Fruit fly (Drosophila melanogaster) whole organism, adult: ENCODE measurements around the gene epsilonCOP.

Experiments
- CG11617 ChIP-seq: fragments of 200-800 bp; sonication (Bioruptor generic); optimal IDR thresholded peaks from 2 replicates; lab custom pipeline; 2017; ENCODE audit warnings: mild to moderate bottlenecking, missing biosample characterization, missing genetic modification reagents, missing genetic modification characterization
- CG12768 ChIP-seq: fragments of 200-800 bp; sonication (Bioruptor generic); optimal IDR thresholded peaks from 2 replicates; lab custom pipeline; 2017; ENCODE audit warnings: missing biosample characterization, missing genetic modification characterization, mild to moderate bottlenecking, moderate library complexity, missing genetic modification reagents
- CG14711 ChIP-seq: fragments of 200-800 bp; sonication (Bioruptor generic); optimal IDR thresholded peaks from 2 replicates; lab custom pipeline; 2018; ENCODE audit warnings: missing biosample characterization, mild to moderate bottlenecking, missing genetic modification characterization, moderate library complexity
- CG1620 ChIP-seq: fragments of 200-800 bp; sonication (Bioruptor generic); optimal IDR thresholded peaks from 2 replicates; lab custom pipeline; 2016; ENCODE audit warnings: missing biosample characterization, missing genetic modification characterization
- CG33017 ChIP-seq: fragments of 200-800 bp; sonication (Bioruptor generic); optimal IDR thresholded peaks from 2 replicates; lab custom pipeline; 2018; ENCODE audit warnings: missing biosample characterization, mild to moderate bottlenecking, missing genetic modification characterization, moderate library complexity
- CG5204 ChIP-seq: fragments of 200-800 bp; sonication (Bioruptor generic); optimal IDR thresholded peaks from 2 replicates; lab custom pipeline; 2016; ENCODE audit warnings: missing biosample characterization, missing genetic modification characterization
- CG7045 ChIP-seq: fragments of 200-800 bp; sonication (Bioruptor generic); optimal IDR thresholded peaks from 2 replicates; lab custom pipeline; 2017; ENCODE audit warnings: missing biosample characterization, mild to moderate bottlenecking, missing genetic modification characterization
- CG7101 ChIP-seq: fragments of 200-800 bp; sonication (Bioruptor generic); optimal IDR thresholded peaks from 2 replicates; lab custom pipeline; 2018; ENCODE audit warnings: missing biosample characterization, mild to moderate bottlenecking, missing genetic modification characterization, moderate library complexity
- Clk ChIP-seq: fragments of 200-800 bp; sonication (Bioruptor generic); optimal IDR thresholded peaks from 2 replicates; lab custom pipeline; 2017; ENCODE audit warnings: missing biosample characterization, missing genetic modification characterization
- Crg-1 ChIP-seq: fragments of 200-800 bp; sonication (Bioruptor generic); optimal IDR thresholded peaks from 2 replicates; lab custom pipeline; 2016; ENCODE audit warnings: missing biosample characterization, missing genetic modification characterization
- Hr96 ChIP-seq: fragments of 200-800 bp; sonication (Bioruptor generic); optimal IDR thresholded peaks from 2 replicates; lab custom pipeline; 2016; ENCODE audit warnings: missing biosample characterization, missing genetic modification characterization
- Mnt ChIP-seq: fragments of 200-800 bp; sonication (Bioruptor generic); optimal IDR thresholded peaks from 2 replicates; lab custom pipeline; 2016; ENCODE audit warnings: missing biosample characterization, mild to moderate bottlenecking, missing genetic modification characterization
- bab1 ChIP-seq: fragments of 200-800 bp; sonication (Bioruptor generic); optimal IDR thresholded peaks from 3 replicates; lab custom pipeline; 2019; ENCODE audit warnings: missing biosample characterization, mild to moderate bottlenecking, missing genetic modification characterization, moderate library complexity
- cic ChIP-seq: fragments of 200-800 bp; sonication (Bioruptor generic); optimal IDR thresholded peaks from 2 replicates; lab custom pipeline; 2017; ENCODE audit warnings: missing biosample characterization, mild to moderate bottlenecking, missing genetic modification characterization, moderate library complexity
- cnc ChIP-seq, 2 experiments: fragments of >200 bp; optimal IDR thresholded peaks; 2 replicates each; lab custom pipeline; 2017
- kay ChIP-seq: fragments of 200-800 bp; sonication (Bioruptor generic); peaks from one replicate; lab custom pipeline; 2016; ENCODE audit warnings: missing biosample characterization, missing genetic modification characterization, borderline replicate concordance
- ovo ChIP-seq: fragments of 200-800 bp; sonication (Bioruptor generic); optimal IDR thresholded peaks from 2 replicates; lab custom pipeline; 2016; ENCODE audit warnings: missing biosample characterization, missing genetic modification characterization
- pad ChIP-seq: fragments of 200-800 bp; sonication (Bioruptor generic); optimal IDR thresholded peaks from 3 replicates; lab custom pipeline; 2017; ENCODE audit warnings: missing biosample characterization, missing genetic modification characterization, mild to moderate bottlenecking, moderate library complexity, missing genetic modification reagents
- tj ChIP-seq: fragments of 200-800 bp; sonication (Bioruptor generic); optimal IDR thresholded peaks from 3 replicates; lab custom pipeline; 2017; ENCODE audit warnings: missing biosample characterization, mild to moderate bottlenecking, missing genetic modification characterization, moderate library complexity
- toe ChIP-seq: fragments of 200-800 bp; sonication (Bioruptor generic); optimal IDR thresholded peaks from 2 replicates; lab custom pipeline; 2016; ENCODE audit warnings: missing biosample characterization, missing genetic modification characterization

Gene epsilonCOP

DNA sequence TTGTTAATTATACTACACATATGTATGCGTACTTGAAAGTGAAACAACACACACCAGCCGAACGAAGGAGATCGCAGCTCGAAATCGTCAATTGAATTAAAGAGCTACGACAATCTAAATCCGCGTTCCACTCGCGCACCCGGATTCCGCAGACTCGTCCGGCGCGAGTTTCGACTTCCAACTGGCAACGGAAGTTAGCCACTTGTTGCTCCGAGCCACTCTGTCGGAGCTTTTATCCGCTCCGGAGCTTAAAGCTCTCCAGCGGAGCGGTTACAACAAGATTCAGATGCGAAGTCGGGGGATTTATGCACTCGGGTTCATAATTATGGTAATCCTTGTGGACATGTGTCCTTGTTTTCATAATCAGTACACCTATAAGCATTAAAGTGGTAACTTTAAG, 23.4 kb upstream of the epsilonCOP start, which contains the start of gene Rchy1:
Gene Rchy1, minus strand, starts transcription at position 173 of the 400 bp plus-strand sequence.
- TF ChIP-seq CG14711 (tag; lab: Kevin White, UChicago) (no peak), bab1 (peak; percentile 53), cic (GFP tag; lab: Kevin White, UChicago) (peak; percentile 30)

DNA sequence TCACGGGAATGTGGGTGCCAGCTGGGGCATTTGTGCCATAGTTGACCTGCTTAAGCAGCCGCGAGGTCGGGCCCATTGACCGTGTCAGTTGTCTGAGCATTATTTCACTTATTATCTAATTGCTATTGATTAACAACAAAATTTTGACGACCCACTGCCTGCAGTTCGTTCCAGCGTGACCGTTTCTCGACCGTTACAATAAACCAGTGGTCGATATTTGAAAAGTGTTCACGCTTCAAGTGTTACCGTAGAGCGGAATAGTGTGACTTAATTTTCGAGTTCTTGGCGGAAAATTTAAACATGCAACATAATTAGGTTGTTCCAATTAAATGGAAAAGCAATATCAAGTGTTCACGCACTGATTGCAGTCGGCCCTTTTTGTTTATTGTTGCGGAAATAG, 21.4 kb upstream of the epsilonCOP start, which contains the start of gene HemK1:
Gene HemK1, minus strand, starts transcription at position 190 of the 400 bp plus-strand sequence.
- TF ChIP-seq Crg-1 (no peak), CG33017 (tag; lab: Kevin White, UChicago) (no peak), CG7101 (tag; lab: Kevin White, UChicago) (peak; percentile 37), CG1620 (GFP tag; lab: Kevin White, UChicago) (no peak), tj (no peak), CG7045 (GFP tag; lab: Kevin White, UChicago) (no peak), cnc (optimal IDR thresholded peaks at IDR 0.05; lab: Kevin White, UChicago) (no peak), bab1 (peak; percentile 64), Hr96 (GFP tag; lab: Kevin White, UChicago) (no peak), ovo (no peak)

DNA sequence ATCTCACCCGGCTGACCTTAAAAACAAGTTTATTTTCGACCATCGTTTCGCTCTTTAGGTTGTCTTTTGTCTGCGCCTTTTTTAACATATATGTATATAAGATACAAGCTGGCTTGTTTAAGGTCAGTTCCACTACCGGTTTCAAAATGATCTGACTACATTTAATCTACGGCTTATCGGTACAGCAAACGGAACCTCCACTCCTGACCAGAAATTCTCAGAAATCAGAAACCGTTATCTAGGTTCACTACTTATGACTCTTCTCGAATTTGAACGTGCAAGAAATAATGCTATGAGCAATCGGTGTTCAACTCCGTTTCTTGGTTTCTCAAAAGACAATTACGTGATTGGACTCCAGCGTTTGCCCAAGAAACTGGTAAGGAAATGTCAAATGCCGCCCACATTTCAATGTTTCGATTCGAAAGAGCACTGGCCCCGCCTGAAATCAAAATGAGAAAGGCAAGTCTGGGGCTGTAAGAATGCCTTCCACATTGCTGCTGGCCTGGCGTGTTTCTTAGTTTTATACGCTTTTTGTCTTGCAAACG, 18.7 kb upstream of the epsilonCOP start:
- TF ChIP-seq CG5204 (GFP tag; lab: Kevin White, UChicago), result no peak
- TF ChIP-seq CG14711 (tag; lab: Kevin White, UChicago), result no peak
- no peak for TF ChIP-seq Hr96 (GFP tag; lab: Kevin White, UChicago)
- TF ChIP-seq Mnt (GFP tag; lab: Kevin White, UChicago), result no peak
- TF ChIP-seq kay (GFP tag; lab: Kevin White, UChicago), result no peak
- no peak for TF ChIP-seq cnc (optimal IDR thresholded peaks at IDR 0.05; lab: Kevin White, UChicago)
- TF ChIP-seq ovo, result no peak
- no peak for TF ChIP-seq bab1
- TF ChIP-seq CG7045 (GFP tag; lab: Kevin White, UChicago), result no peak
- no peak for TF ChIP-seq CG7101 (tag; lab: Kevin White, UChicago)
- TF ChIP-seq CG1620 (GFP tag; lab: Kevin White, UChicago), result no peak
- TF ChIP-seq CG11617 (GFP tag; lab: Kevin White, UChicago), result no peak
- TF ChIP-seq tj, result no peak
- no peak for TF ChIP-seq pad (GFP tag; lab: Kevin White, UChicago)

DNA sequence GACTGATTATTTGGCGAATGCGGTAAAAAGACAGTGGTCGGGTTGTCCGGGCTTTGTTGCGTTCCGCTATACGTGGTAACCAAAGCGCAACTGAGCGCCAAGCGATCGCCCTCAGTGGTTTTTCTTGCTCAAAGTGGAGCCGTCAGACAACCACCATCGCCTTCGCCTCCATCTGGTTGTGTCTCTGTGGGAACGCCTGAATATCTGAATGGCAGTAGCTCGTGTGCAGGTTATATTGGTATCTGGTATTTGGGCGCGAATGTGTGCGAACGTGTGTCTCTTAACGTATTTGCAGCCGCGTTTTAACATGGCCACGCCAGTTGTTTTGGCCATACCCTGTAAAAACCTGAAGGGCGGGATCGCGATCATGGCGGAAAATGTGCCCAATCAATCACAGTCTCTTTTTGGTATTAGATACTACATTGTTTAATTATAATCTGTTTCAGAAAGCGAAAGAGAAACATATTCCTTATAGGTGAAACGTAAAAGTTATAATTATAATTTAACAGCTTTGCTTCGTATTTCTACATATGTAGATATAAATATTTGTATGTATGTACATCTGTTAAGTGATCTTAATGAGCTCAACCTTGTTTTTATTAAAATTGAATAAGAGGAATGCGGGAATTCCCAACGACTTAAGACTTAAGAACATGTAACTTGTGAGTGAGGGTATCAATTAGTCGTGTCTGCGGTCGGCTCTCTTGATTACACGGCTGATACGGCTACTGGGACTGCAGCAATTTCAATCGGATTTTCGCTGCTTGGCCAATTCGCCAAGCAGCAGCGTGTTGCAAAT, 16.7 kb upstream of the epsilonCOP start:
- TF ChIP-seq kay (GFP tag; lab: Kevin White, UChicago) (no peak), CG33017 (tag; lab: Kevin White, UChicago) (peak; percentile 30), cic (GFP tag; lab: Kevin White, UChicago) (peak; percentile 82), CG12768 (GFP tag; lab: Kevin White, UChicago) (no peak), toe (peak; percentile 6), Mnt (GFP tag; lab: Kevin White, UChicago) (peak; percentile 62), CG7045 (GFP tag; lab: Kevin White, UChicago) (peak; percentile 38), CG11617 (GFP tag; lab: Kevin White, UChicago) (peak; percentile 26)

DNA sequence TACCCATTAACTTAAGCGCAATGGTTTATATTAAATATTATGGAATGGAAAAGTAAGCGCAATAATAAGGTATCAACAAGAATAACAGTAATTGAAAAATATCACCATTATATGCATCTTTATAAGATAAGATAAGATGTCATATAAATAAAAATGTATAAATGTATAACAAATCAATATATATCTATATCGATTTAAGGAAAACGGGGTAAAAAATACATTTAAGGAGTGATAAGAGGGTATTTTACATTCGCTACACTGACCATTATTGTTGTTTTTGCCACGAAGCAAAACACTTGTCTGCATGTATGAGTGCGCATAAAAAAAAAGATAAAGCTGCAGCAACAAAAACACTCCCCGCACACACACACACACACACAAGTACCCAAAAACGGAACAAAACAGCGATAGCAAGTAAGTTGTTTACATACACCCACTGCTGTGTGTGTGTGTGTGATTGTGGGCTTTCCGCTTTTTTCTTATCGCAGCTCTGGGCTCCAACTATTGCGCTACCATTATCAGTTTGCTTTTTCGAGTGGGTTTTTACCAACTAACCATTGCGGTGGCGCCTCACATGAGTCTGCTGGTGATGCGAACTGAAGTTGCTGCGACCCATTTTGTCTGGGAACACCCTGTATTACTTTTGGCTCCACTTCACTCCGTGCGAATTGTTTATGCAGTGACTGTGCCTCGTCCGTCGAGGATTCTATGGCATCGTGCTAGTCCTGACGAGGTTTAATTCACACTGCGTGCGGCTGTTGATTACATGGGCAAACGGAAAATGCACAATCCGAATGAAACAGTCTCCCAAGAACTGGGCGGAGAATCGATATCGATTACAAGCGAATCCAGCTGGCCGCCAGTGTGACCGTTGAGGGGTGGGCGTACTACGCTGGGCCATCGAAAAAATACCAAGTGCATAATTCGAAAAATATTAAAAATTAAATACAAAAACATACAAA, 15.5 kb upstream of the epsilonCOP start, which contains the start of gene mmy:
Gene mmy, minus strand, starts transcription at position 829 of the 962 bp plus-strand sequence.
- TF ChIP-seq bab1 (peak; percentile 25), CG14711 (tag; lab: Kevin White, UChicago) (no peak), Crg-1 (peak; percentile 14), Mnt (GFP tag; lab: Kevin White, UChicago) (peak; percentile 69), Hr96 (GFP tag; lab: Kevin White, UChicago) (peak; percentile 39), CG7045 (GFP tag; lab: Kevin White, UChicago) (no peak), CG5204 (GFP tag; lab: Kevin White, UChicago) (no peak), toe (peak; percentile 17), cnc (optimal IDR thresholded peaks at IDR 0.05; lab: Kevin White, UChicago) (no peak), cic (GFP tag; lab: Kevin White, UChicago) (peak; percentile 94), CG1620 (GFP tag; lab: Kevin White, UChicago) (peak; percentile 34), tj (peak; percentile 42), ovo (peak; percentile 33), pad (GFP tag; lab: Kevin White, UChicago) (peak; percentile 2), CG12768 (GFP tag; lab: Kevin White, UChicago) (peak; percentile 73), kay (GFP tag; lab: Kevin White, UChicago) (no peak), CG11617 (GFP tag; lab: Kevin White, UChicago) (peak; percentile 59)

DNA sequence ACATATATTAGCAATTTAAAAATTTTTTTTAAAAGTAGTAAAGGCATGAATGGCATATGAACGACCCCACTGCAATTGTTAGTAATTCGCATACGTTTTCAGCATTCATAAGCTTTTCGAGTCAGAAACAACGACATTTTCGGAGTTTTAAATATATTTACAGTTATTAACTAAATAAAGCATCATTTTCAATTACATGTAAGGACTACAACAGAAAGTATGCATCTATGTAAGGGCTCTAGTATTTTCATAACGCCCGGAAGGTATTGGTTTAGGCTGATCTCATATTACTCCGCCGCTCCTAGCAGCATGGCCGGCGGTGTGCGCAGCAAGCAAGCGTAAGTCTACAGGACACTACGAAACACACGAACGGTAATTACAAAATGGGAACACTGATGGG, 14.6 kb upstream of the epsilonCOP start:
- TF ChIP-seq Mnt (GFP tag; lab: Kevin White, UChicago) (no peak), Clk (GFP tag; lab: Kevin White, UChicago) (no peak), CG7101 (tag; lab: Kevin White, UChicago) (no peak), bab1 (no peak), CG7045 (GFP tag; lab: Kevin White, UChicago) (no peak), cnc (optimal IDR thresholded peaks at IDR 0.05; lab: Kevin White, UChicago) (no peak), CG33017 (tag; lab: Kevin White, UChicago) (no peak), ovo (no peak), pad (GFP tag; lab: Kevin White, UChicago) (no peak)
